Fruit fly (Drosophila melanogaster) whole organism, adult: ENCODE data around the gene CG6951.

Experiments
- CG7101 ChIP-seq: fragments of 200-800 bp; sonication (Bioruptor generic); optimal IDR thresholded peaks from 2 replicates; lab custom pipeline; 2018; ENCODE audit warnings: missing biosample characterization, mild to moderate bottlenecking, missing genetic modification characterization, moderate library complexity
- Crg-1 ChIP-seq: fragments of 200-800 bp; sonication (Bioruptor generic); optimal IDR thresholded peaks from 2 replicates; lab custom pipeline; 2016; ENCODE audit warnings: missing biosample characterization, missing genetic modification characterization
- kay ChIP-seq: fragments of 200-800 bp; sonication (Bioruptor generic); peaks from one replicate; lab custom pipeline; 2016; ENCODE audit warnings: missing biosample characterization, missing genetic modification characterization, borderline replicate concordance

DNA sequence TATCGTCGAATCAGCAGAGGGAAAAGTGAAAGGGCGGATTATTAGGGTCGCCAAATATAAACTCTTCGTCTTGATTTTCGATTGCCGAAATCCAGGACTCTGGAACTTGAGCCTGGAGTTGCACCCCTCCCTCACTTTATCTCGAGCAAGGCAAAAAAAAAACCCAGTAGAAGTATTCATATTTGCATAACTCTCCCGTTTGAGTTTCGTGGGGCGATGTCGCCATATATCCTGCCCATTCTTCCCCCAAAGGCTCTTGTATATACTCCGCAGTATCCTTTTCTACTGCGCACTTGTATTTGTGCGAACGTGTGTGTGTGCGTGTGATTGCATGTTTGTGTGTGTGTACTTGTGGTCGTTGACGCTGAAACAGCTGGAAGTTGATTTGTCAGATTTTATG lies 46.0 kb downstream of the CG6951 start:
- TF ChIP-seq kay (GFP tag; lab: Kevin White, UChicago) (no peak), CG7101 (tag; lab: Kevin White, UChicago) (no peak), Crg-1 (GFP tag; lab: Kevin White, UChicago) (no peak)
